Fruit fly (Drosophila melanogaster): Measurements from ENCODE around the gene CG32436.

The CG32436 gene

DNA sequence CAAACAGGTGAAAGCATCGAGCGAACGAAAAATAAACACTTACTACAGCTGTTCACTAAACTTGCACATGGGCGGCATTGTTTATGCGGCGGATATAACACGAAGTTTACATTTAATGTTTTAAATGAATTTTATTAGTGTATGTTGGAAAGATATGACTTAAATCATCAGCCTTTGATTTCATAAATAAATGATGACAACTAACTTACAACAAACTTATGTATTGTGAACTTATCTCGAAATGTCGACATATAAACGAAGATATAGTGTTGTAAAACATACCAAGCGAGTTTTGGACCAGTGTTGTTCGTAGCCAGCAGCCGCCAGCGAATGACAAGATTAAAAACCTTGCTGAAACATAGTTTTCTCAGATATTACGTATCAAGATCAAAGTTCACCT is 39.4 kb upstream of the CG32436 start, which contains the start of the genes CG11309 and CG7632:
TSS of gene CG11309 (minus strand) at position 259 of the 400 bp plus-strand sequence.
TSS of gene CG7632 (plus strand) at position 298 of the 400 bp plus-strand sequence.
- TF ChIP-seq dmrt93B (GFP tag; optimal IDR thresholded peaks at IDR 0.05): peak; percentile 98
- peak; percentile 94 for TF ChIP-seq Mio (GFP tag; optimal IDR thresholded peaks at IDR 0.05)
- no peak for TF ChIP-seq Hr78 (GFP tag; optimal IDR thresholded peaks at IDR 0.05)
- peak; percentile 100 for TF ChIP-seq CG9705 (GFP tag; optimal IDR thresholded peaks at IDR 0.05)
- TF ChIP-seq Rel (GFP tag; optimal IDR thresholded peaks at IDR 0.05): peak; percentile 99
- TF ChIP-seq Rel (tag; optimal IDR thresholded peaks at IDR 0.05): peak; percentile 98
- peak; percentile 98 to 100 for TF ChIP-seq foxo (GFP tag; optimal IDR thresholded peaks at IDR 0.05)
- TF ChIP-seq GATAd (GFP tag; optimal IDR thresholded peaks at IDR 0.05): peak; percentile 97
- TF ChIP-seq sage (GFP tag; optimal IDR thresholded peaks at IDR 0.05): peak; percentile 99
- no peak for TF ChIP-seq dl (GFP tag; optimal IDR thresholded peaks at IDR 0.05; ENCODE audit: insufficient read depth in 1 of 2, partially characterized antibody in 2 of 2)
- TF ChIP-seq rgr (GFP tag; optimal IDR thresholded peaks at IDR 0.05): peak; percentile 100
- peak; percentile 97 for TF ChIP-seq dsf (GFP tag; optimal IDR thresholded peaks at IDR 0.05; ENCODE audit: borderline replicate concordance)
- TF ChIP-seq brk (GFP tag; optimal IDR thresholded peaks at IDR 0.05): peak; percentile 99
- TF ChIP-seq Dif (GFP tag; optimal IDR thresholded peaks at IDR 0.05; ENCODE audit: partially characterized antibody): no peak
- peak; percentile 99 for TF ChIP-seq ey (GFP tag; optimal IDR thresholded peaks at IDR 0.05)
- no peak for TF ChIP-seq N (GFP tag; optimal IDR thresholded peaks at IDR 0.05)
- no peak for TF ChIP-seq lola (GFP tag; optimal IDR thresholded peaks at IDR 0.05)
- TF ChIP-seq h (GFP tag; optimal IDR thresholded peaks at IDR 0.05): peak; percentile 100
- TF ChIP-seq Sp1 (GFP tag; optimal IDR thresholded peaks at IDR 0.05): peak; percentile 100
- no peak for TF ChIP-seq usp (GFP tag; optimal IDR thresholded peaks at IDR 0.05)
- TF ChIP-seq Jra (GFP tag; optimal IDR thresholded peaks at IDR 0.05): peak; percentile 98
- no peak for TF ChIP-seq jim (GFP tag; optimal IDR thresholded peaks at IDR 0.05)
- TF ChIP-seq Vsx2 (GFP tag; optimal IDR thresholded peaks at IDR 0.05; ENCODE audit: partially characterized antibody): no peak
- TF ChIP-seq Hr83 (GFP tag; optimal IDR thresholded peaks at IDR 0.05; ENCODE audit: poor library complexity, severe bottlenecking): peak; percentile 98
- peak; percentile 41 for TF ChIP-seq Myc (optimal IDR thresholded peaks at IDR 0.05)
- no peak for TF ChIP-seq pan (optimal IDR thresholded peaks at IDR 0.05)
- TF ChIP-seq CG32264 (GFP tag; optimal IDR thresholded peaks at IDR 0.05): peak; percentile 98
- peak; percentile 100 for TF ChIP-seq br (GFP tag; optimal IDR thresholded peaks at IDR 0.05)
- TF ChIP-seq psq (GFP tag; optimal IDR thresholded peaks at IDR 0.05): peak; percentile 98
- peak; percentile 97 for TF ChIP-seq CrebA (GFP tag; optimal IDR thresholded peaks at IDR 0.05; ENCODE audit: borderline replicate concordance)
- peak; percentile 99 for TF ChIP-seq fru (GFP tag; optimal IDR thresholded peaks at IDR 0.05)
- peak; percentile 99 for TF ChIP-seq Hnf4 (GFP tag; optimal IDR thresholded peaks at IDR 0.05)
- peak; percentile 52 for TF ChIP-seq Dfd (GFP tag; optimal IDR thresholded peaks at IDR 0.05)
- peak; percentile 98 for TF ChIP-seq sv (GFP tag; optimal IDR thresholded peaks at IDR 0.05)
- peak; percentile 98 for TF ChIP-seq tai (GFP tag; optimal IDR thresholded peaks at IDR 0.05)
- TF ChIP-seq HLH106 (tag; optimal IDR thresholded peaks at IDR 0.05): peak; percentile 100
- TF ChIP-seq Abd-B (GFP tag; optimal IDR thresholded peaks at IDR 0.05): no peak
- peak; percentile 100 for TF ChIP-seq OdsH (GFP tag; optimal IDR thresholded peaks at IDR 0.05)
- peak; percentile 99 for TF ChIP-seq woc (GFP tag; optimal IDR thresholded peaks at IDR 0.05)

DNA sequence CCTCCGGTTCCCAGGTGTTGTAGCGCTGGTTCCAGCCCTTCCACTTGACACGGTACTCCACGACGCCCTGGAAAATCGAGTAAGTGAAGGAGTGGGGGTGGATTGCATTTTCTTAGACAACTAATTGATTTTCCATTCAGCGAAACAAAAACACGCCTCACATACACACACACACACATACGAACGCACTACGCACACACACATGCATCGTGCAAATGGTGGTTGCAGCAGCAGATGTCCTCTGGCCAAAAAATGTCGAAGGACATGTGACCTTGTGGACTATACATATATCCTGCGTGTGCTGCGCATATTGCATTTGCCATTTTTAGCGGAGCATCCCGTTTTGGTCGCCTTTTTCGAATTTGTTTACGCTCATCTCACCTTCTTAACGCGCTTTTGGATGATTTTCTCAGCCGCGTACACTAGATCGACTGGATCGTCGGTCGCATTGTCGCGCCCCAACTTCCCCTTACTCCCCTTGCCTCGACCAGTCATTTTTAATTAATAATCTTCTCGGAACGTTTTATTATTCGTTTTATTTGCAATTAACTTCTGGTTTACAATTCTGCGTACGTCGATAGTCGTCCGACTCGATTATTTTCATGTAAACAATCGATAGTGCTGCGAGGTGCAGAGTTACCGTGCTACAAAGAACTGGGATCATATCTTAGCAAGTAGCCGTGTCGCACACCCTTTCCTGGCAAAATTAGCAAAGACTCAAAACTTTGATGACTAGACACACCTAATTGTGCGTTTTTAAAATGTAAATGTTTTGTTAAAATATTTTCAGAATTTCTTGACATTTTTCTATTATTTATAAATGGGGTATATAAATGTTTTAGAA is 26.2 kb upstream of the CG32436 start, which contains the start of gene Pc:
TSS of gene Pc (minus strand) at position 605 of the 844 bp plus-strand sequence.
- TF ChIP-seq ey (GFP tag; optimal IDR thresholded peaks at IDR 0.05): no peak
- no peak for TF ChIP-seq dmrt93B (GFP tag; optimal IDR thresholded peaks at IDR 0.05)
- no peak for TF ChIP-seq rgr (GFP tag; optimal IDR thresholded peaks at IDR 0.05)
- TF ChIP-seq Hr78 (GFP tag; optimal IDR thresholded peaks at IDR 0.05): no peak
- no peak for TF ChIP-seq br (GFP tag; optimal IDR thresholded peaks at IDR 0.05)
- no peak for TF ChIP-seq foxo (GFP tag; optimal IDR thresholded peaks at IDR 0.05)
- no peak for TF ChIP-seq Rel (GFP tag; optimal IDR thresholded peaks at IDR 0.05)
- TF ChIP-seq Rel (tag; optimal IDR thresholded peaks at IDR 0.05): no peak
- no peak for TF ChIP-seq woc (GFP tag; optimal IDR thresholded peaks at IDR 0.05)
- TF ChIP-seq jim (GFP tag; optimal IDR thresholded peaks at IDR 0.05): no peak
- no peak for TF ChIP-seq psq (GFP tag; optimal IDR thresholded peaks at IDR 0.05)
- peak; percentile 22 for TF ChIP-seq HLH106 (tag; optimal IDR thresholded peaks at IDR 0.05)
- no peak for TF ChIP-seq Mio (GFP tag; optimal IDR thresholded peaks at IDR 0.05)
- TF ChIP-seq Hr83 (GFP tag; optimal IDR thresholded peaks at IDR 0.05; ENCODE audit: poor library complexity, severe bottlenecking): peak; percentile 38
- no peak for TF ChIP-seq Sp1 (GFP tag; optimal IDR thresholded peaks at IDR 0.05)
- TF ChIP-seq Dif (GFP tag; optimal IDR thresholded peaks at IDR 0.05; ENCODE audit: partially characterized antibody): no peak
- peak; percentile 6 for TF ChIP-seq Myc (optimal IDR thresholded peaks at IDR 0.05)
- no peak for TF ChIP-seq Hnf4 (GFP tag; optimal IDR thresholded peaks at IDR 0.05)
- TF ChIP-seq dsf (GFP tag; optimal IDR thresholded peaks at IDR 0.05; ENCODE audit: borderline replicate concordance): no peak
- peak; percentile 37 for TF ChIP-seq N (GFP tag; optimal IDR thresholded peaks at IDR 0.05)
- no peak for TF ChIP-seq CrebA (GFP tag; optimal IDR thresholded peaks at IDR 0.05; ENCODE audit: borderline replicate concordance)
- TF ChIP-seq CG32264 (GFP tag; optimal IDR thresholded peaks at IDR 0.05): no peak
- TF ChIP-seq GATAd (GFP tag; optimal IDR thresholded peaks at IDR 0.05): no peak
- no peak for TF ChIP-seq dl (GFP tag; optimal IDR thresholded peaks at IDR 0.05; ENCODE audit: insufficient read depth in 1 of 2, partially characterized antibody in 2 of 2)
- no peak for TF ChIP-seq fru (GFP tag; optimal IDR thresholded peaks at IDR 0.05)
- TF ChIP-seq usp (GFP tag; optimal IDR thresholded peaks at IDR 0.05): no peak
- no peak for TF ChIP-seq OdsH (GFP tag; optimal IDR thresholded peaks at IDR 0.05)
- no peak for TF ChIP-seq sv (GFP tag; optimal IDR thresholded peaks at IDR 0.05)
- peak; percentile 44 for TF ChIP-seq Vsx2 (GFP tag; optimal IDR thresholded peaks at IDR 0.05; ENCODE audit: partially characterized antibody)
- peak; percentile 20 for TF ChIP-seq h (GFP tag; optimal IDR thresholded peaks at IDR 0.05)
- no peak for TF ChIP-seq CG9705 (GFP tag; optimal IDR thresholded peaks at IDR 0.05)
- TF ChIP-seq tai (GFP tag; optimal IDR thresholded peaks at IDR 0.05): no peak
- TF ChIP-seq Jra (GFP tag; optimal IDR thresholded peaks at IDR 0.05): no peak
- TF ChIP-seq pan (optimal IDR thresholded peaks at IDR 0.05): no peak

Data from whole organism, wandering third instar larva.